Worm (Caenorhabditis elegans) whole organism, L1 larva: ENCODE data around the gene Y69H2.15.

ENCODE experiments used
- F16B12.6 ChIP-seq: fragments of 150-350 bp; optimal IDR thresholded peaks from 2 replicates; lab custom pipeline; 2014; ENCODE audit warnings: missing biosample characterization, missing genetic modification characterization
- alr-1 ChIP-seq: fragments of 200-800 bp; sonication (Bioruptor generic); optimal IDR thresholded peaks from 2 replicates; lab custom pipeline; 2018; ENCODE audit warnings: borderline replicate concordance, mild to moderate bottlenecking, missing genetic modification characterization, missing compliant biosample characterization
- ama-1 ChIP-seq: fragments of 150-350 bp; optimal IDR thresholded peaks from 2 replicates; lab custom pipeline; 2014
- efl-1 ChIP-seq, 4 experiments: fragments of 150-350 bp; optimal IDR thresholded peaks in 3 of 4; peaks in 1 of 4; 1 replicate in 1 of 4; 2 replicates in 3 of 4; lab custom pipeline; 2014; ENCODE audit warnings: missing biosample characterization in 2 of 4, missing genetic modification characterization in 2 of 4, missing genetic modification reagents in 2 of 4
- elt-3 ChIP-seq, 6 experiments: fragments of 150-350 bp in 1 of 6; sonication (generic microtip); optimal IDR thresholded peaks; 2 replicates each; lab custom pipeline; 2017 to 2018; ENCODE audit warnings: missing biosample characterization in 6 of 6, missing genetic modification characterization in 6 of 6, inconsistent platforms in 1 of 6
- fkh-10 ChIP-seq: sonication (generic microtip); optimal IDR thresholded peaks from 2 replicates; lab custom pipeline; 2017; ENCODE audit warnings: missing biosample characterization, missing genetic modification reagents, missing genetic modification characterization
- hlh-17 ChIP-seq: fragments of 200-800 bp; sonication (Bioruptor generic); optimal IDR thresholded peaks from 2 replicates; lab custom pipeline; 2018; ENCODE audit warnings: missing genetic modification characterization, mild to moderate bottlenecking, missing compliant biosample characterization, moderate library complexity, borderline replicate concordance
- lin-15B ChIP-seq: fragments of 150-350 bp; sonication (generic microtip); optimal IDR thresholded peaks from 3 replicates; lab custom pipeline; 2014; ENCODE audit warnings: missing biosample characterization, missing genetic modification characterization
- lir-3 ChIP-seq: sonication (generic microtip); optimal IDR thresholded peaks from 2 replicates; lab custom pipeline; 2016; ENCODE audit warnings: mild to moderate bottlenecking, missing genetic modification characterization, moderate library complexity, missing compliant biosample characterization; ENCODE audit not compliant: poor library complexity
- mdl-1 ChIP-seq, 2 experiments: fragments of 150-350 bp; optimal IDR thresholded peaks; 2 replicates each; lab custom pipeline; 2014 to 2017; ENCODE audit warnings: missing biosample characterization in 2 of 2, missing genetic modification characterization in 2 of 2, inconsistent platforms in 1 of 2
- mef-2 ChIP-seq: fragments of 150-350 bp; optimal IDR thresholded peaks from 2 replicates; lab custom pipeline; 2014; ENCODE audit warnings: missing biosample characterization, missing genetic modification characterization
- nhr-47 ChIP-seq: sonication (generic microtip); optimal IDR thresholded peaks from 2 replicates; lab custom pipeline; 2016; ENCODE audit warnings: mild to moderate bottlenecking, missing genetic modification characterization, moderate library complexity, missing compliant biosample characterization
- unc-62 ChIP-seq: fragments of 150-350 bp; optimal IDR thresholded peaks from 2 replicates; lab custom pipeline; 2014; ENCODE audit warnings: missing biosample characterization, missing genetic modification reagents, missing genetic modification characterization
- ztf-11 ChIP-seq, 2 experiments: sonication (generic microtip); optimal IDR thresholded peaks; 2 replicates each; lab custom pipeline; 2016 to 2017; ENCODE audit warnings: missing genetic modification characterization in 2 of 2, missing biosample characterization in 1 of 2, missing compliant biosample characterization in 1 of 2

- TF ChIP-seq mdl-1 (tag; optimal IDR thresholded peaks at IDR 0.05; lab: Kevin White, UChicago) (no peak), unc-62 (GFP tag; lab: Kevin White, UChicago) (no peak), fkh-10 (GFP tag; lab: Kevin White, UChicago) (no peak), lir-3 (no peak), efl-1 (optimal IDR thresholded peaks at IDR 0.05; lab: Kevin White, UChicago) (no peak), efl-1 (GFP tag; optimal IDR thresholded peaks at IDR 0.05 in 1 of 2; lab: Kevin White, UChicago) (no peak), ama-1 (no peak), nhr-47 (tag; lab: Kevin White, UChicago) (no peak), hlh-17 (GFP tag; lab: Kevin White, UChicago) (no peak), alr-1 (tag; lab: Kevin White, UChicago) (no peak), mef-2 (tag; lab: Kevin White, UChicago) (no peak), lin-15B (tag; lab: Kevin White, UChicago) (no peak), F16B12.6 (tag; lab: Kevin White, UChicago) (no peak), ztf-11 (tag; optimal IDR thresholded peaks at IDR 0.05; lab: Kevin White, UChicago) (no peak), elt-3 (tag; optimal IDR thresholded peaks at IDR 0.05; lab: Kevin White, UChicago) (no peak)
These were observed 37.4 kb upstream of the Y69H2.15 start, which contains the start of gene Y69H2.3 for ce11 chrV:18664026-18664425.
